Worm (Caenorhabditis elegans) whole organism, young adult: Measurements from ENCODE around the gene K09F6.7.
"Not testable (repeated sequence)": the region's sequence is repeated elsewhere in the genome, so short reads cannot be mapped to it uniquely, and the experiment has no call there.

ENCODE experiments used
- D2030.7 ChIP-seq: fragments of 200-800 bp; sonication (Bioruptor generic); IDR thresholded peaks from 2 replicates; pipeline ENCODE4 v1.3.6; 2022; ENCODE audit warnings: missing genetic modification reagents, missing genetic modification characterization, missing compliant biosample characterization
- T07F8.4 ChIP-seq: sonication (generic microtip); optimal IDR thresholded peaks from 2 replicates; lab custom pipeline; 2016; ENCODE audit warnings: mild to moderate bottlenecking, missing genetic modification characterization, moderate library complexity, missing compliant biosample characterization
- bed-1 ChIP-seq: fragments of 200-800 bp; sonication (Bioruptor generic); IDR thresholded peaks from 2 replicates; pipeline ENCODE4 v1.3.6; 2022; ENCODE audit warnings: missing genetic modification reagents, missing genetic modification characterization, missing compliant biosample characterization
- efl-1 ChIP-seq: fragments of 150-350 bp; optimal IDR thresholded peaks from 2 replicates; lab custom pipeline; 2014; ENCODE audit warnings: missing biosample characterization, missing genetic modification reagents, missing genetic modification characterization
- pha-4 ChIP-seq: fragments of 150-350 bp; sonication (generic microtip); optimal IDR thresholded peaks from 2 replicates; lab custom pipeline; 2014; ENCODE audit warnings: missing biosample characterization, missing genetic modification reagents, missing genetic modification characterization
- snpc-4 ChIP-seq, 5 experiments: fragments of 150-350 bp in 1 of 5; sonication (generic microtip) in 4 of 5; optimal IDR thresholded peaks; 2 replicates each; lab custom pipeline; 2014 to 2018; ENCODE audit warnings: missing genetic modification characterization in 5 of 5, missing biosample characterization in 3 of 5, antibody characterized with exemption in 2 of 5, mild to moderate bottlenecking in 2 of 5, missing compliant biosample characterization in 2 of 5, missing genotype in 2 of 5, moderate library complexity in 2 of 5, missing genetic modification reagents in 1 of 5

ce11 chrII:2254861-2255260 lies 37.1 kb downstream of the K09F6.7 start, which contains the start of gene K09F6.3:
- not testable (repeated sequence) for TF ChIP-seq efl-1; snpc-4 (GFP tag; optimal IDR thresholded peaks at IDR 0.05; lab: Kevin White, UChicago); snpc-4 (tag; optimal IDR thresholded peaks at IDR 0.05; lab: Kevin White, UChicago); pha-4 (tag; lab: Kevin White, UChicago); D2030.7 (GFP tag; lab: Robert Waterston, UW); bed-1; T07F8.4
